Worm (Caenorhabditis elegans) whole organism, L4/young adult: ENCODE measurements around the gene K05F1.6.

Experiments
- W03F9.2 ChIP-seq: fragments of 150-350 bp; optimal IDR thresholded peaks from 2 replicates; lab custom pipeline; 2014; ENCODE audit warnings: missing biosample characterization, missing genetic modification characterization
- dao-5 ChIP-seq: sonication (generic microtip); optimal IDR thresholded peaks from 2 replicates; lab custom pipeline; 2016; ENCODE audit warnings: missing genotype, missing genetic modification characterization, moderate library complexity, missing compliant biosample characterization
- him-1 ChIP-seq: sonication (generic microtip); optimal IDR thresholded peaks from 2 replicates; lab custom pipeline; 2016; ENCODE audit warnings: missing genotype, missing genetic modification reagents, missing genetic modification characterization, missing compliant biosample characterization

ce11 chrII:5797348-5797977, 15.1 kb downstream of the K05F1.6 start, which contains the start of the genes msp-63 and msp-142:
- TF ChIP-seq dao-5 (tag; lab: Kevin White, UChicago) (no peak), him-1 (tag; lab: Kevin White, UChicago) (no peak), W03F9.2 (tag; lab: Kevin White, UChicago) (no peak)
